Worm (Caenorhabditis elegans) whole organism, late embryonic: Measurements from ENCODE around the gene R05F9.11.

Experiments
- K09A11.1 ChIP-seq: sonication (generic microtip); optimal IDR thresholded peaks from 2 replicates; lab custom pipeline; 2017; ENCODE audit warnings: antibody characterized with exemption, mild to moderate bottlenecking, missing genetic modification characterization, missing compliant biosample characterization; ENCODE audit not compliant: insufficient read depth
- ceh-48 ChIP-seq: sonication (generic microtip); optimal IDR thresholded peaks from 2 replicates; lab custom pipeline; 2016; ENCODE audit warnings: missing genetic modification characterization, inconsistent platforms, missing compliant biosample characterization
- ceh-9 ChIP-seq: sonication (generic microtip); optimal IDR thresholded peaks from 2 replicates; lab custom pipeline; 2016; ENCODE audit warnings: mild to moderate bottlenecking, missing genetic modification characterization, inconsistent platforms, missing compliant biosample characterization
- nfya-1 ChIP-seq: sonication (generic microtip); optimal IDR thresholded peaks from 2 replicates; lab custom pipeline; 2017; ENCODE audit warnings: missing genetic modification characterization, mild to moderate bottlenecking, missing compliant biosample characterization, antibody characterized with exemption, moderate library complexity
- pag-3 ChIP-seq: sonication (generic microtip); optimal IDR thresholded peaks from 2 replicates; lab custom pipeline; 2016; ENCODE audit warnings: missing compliant biosample characterization, missing genetic modification characterization, borderline replicate concordance
- pat-9 ChIP-seq: fragments of 200-800 bp; sonication (Bioruptor generic); optimal IDR thresholded peaks from 2 replicates; lab custom pipeline; 2018; ENCODE audit warnings: mild to moderate bottlenecking, missing genetic modification characterization, moderate library complexity, missing compliant biosample characterization
- pha-4 ChIP-seq: fragments of 150-350 bp; optimal IDR thresholded peaks from 2 replicates; lab custom pipeline; 2018; ENCODE audit warnings: missing biosample characterization, missing genetic modification reagents, missing genetic modification characterization
- pqm-1 ChIP-seq: sonication (generic microtip); optimal IDR thresholded peaks from 2 replicates; lab custom pipeline; 2016; ENCODE audit warnings: missing genetic modification characterization, missing compliant biosample characterization
- ttx-3 ChIP-seq: sonication (generic microtip); optimal IDR thresholded peaks from 2 replicates; lab custom pipeline; 2016; ENCODE audit warnings: missing genetic modification reagents, missing genetic modification characterization, missing compliant biosample characterization

ce11 chrII:4892594-4892993 is 21.4 kb downstream of the R05F9.11 start, which contains the start of gene msp-33:
- TF ChIP-seq pag-3 (no peak), pha-4 (tag; lab: Kevin White, UChicago) (no peak), ceh-48 (tag; lab: Kevin White, UChicago) (no peak), ttx-3 (tag; lab: Kevin White, UChicago) (no peak), K09A11.1 (tag; lab: Kevin White, UChicago) (no peak), nfya-1 (no peak), ceh-9 (tag; lab: Kevin White, UChicago) (no peak), pqm-1 (tag; lab: Kevin White, UChicago) (no peak), pat-9 (tag; lab: Kevin White, UChicago) (no peak)
